Fruit fly (Drosophila melanogaster) S2 (cell line): Measurements from ENCODE around the gene CG32100.

Source experiments
- CG8478 ChIP-seq: fragments of >200 bp; optimal IDR thresholded peaks from 2 replicates; lab custom pipeline; 2018
- CTCF ChIP-seq, 2 experiments: fragments of >200 bp; optimal IDR thresholded peaks; 2 replicates each; lab custom pipeline; 2018

The CG32100 gene

dm6 chr3L:12267332-12267914 lies at the start of gene CG32100:
Gene CG32100 (plus strand): TSS chr3L:12267528.
- TF ChIP-seq CG8478 (lab: Kevin White, UChicago) = no peak
- no peak for TF ChIP-seq CTCF (optimal IDR thresholded peaks at IDR 0.05; lab: Kevin White, UChicago)

- TF ChIP-seq CG8478 (lab: Kevin White, UChicago) (no peak), CTCF (optimal IDR thresholded peaks at IDR 0.05; lab: Kevin White, UChicago) (no peak)
These were observed 44.2 kb upstream of the CG32100 start for dm6 chr3L:12222945-12223634.

dm6 chr3L:12223635-12224016 lies 43.7 kb upstream of the CG32100 start:
- TF ChIP-seq CTCF (optimal IDR thresholded peaks at IDR 0.05; lab: Kevin White, UChicago) = no peak
- no peak for TF ChIP-seq CG8478 (lab: Kevin White, UChicago)

dm6 chr3L:12227219-12227618 lies 40.1 kb upstream of the CG32100 start:
- TF ChIP-seq CTCF (optimal IDR thresholded peaks at IDR 0.05; lab: Kevin White, UChicago) (no peak), CG8478 (lab: Kevin White, UChicago) (no peak)

dm6 chr3L:12258698-12259097 lies 8.6 kb upstream of the CG32100 start:
- TF ChIP-seq CTCF (optimal IDR thresholded peaks at IDR 0.05; lab: Kevin White, UChicago) (no peak), CG8478 (lab: Kevin White, UChicago) (no peak)

dm6 chr3L:12265526-12266342 lies 1.6 kb upstream of the CG32100 start:
- TF ChIP-seq CTCF (optimal IDR thresholded peaks at IDR 0.05; lab: Kevin White, UChicago) (no peak), CG8478 (lab: Kevin White, UChicago) (no peak)

dm6 chr3L:12266343-12267287 lies 713 bp upstream of the CG32100 start, which contains the start of gene app:
Gene app (minus strand): TSS chr3L:12266841.
- no peak for TF ChIP-seq CTCF (optimal IDR thresholded peaks at IDR 0.05; lab: Kevin White, UChicago)
- no peak for TF ChIP-seq CG8478 (lab: Kevin White, UChicago)

dm6 chr3L:12269867-12270266 lies 2.5 kb downstream of the CG32100 start:
- TF ChIP-seq CTCF (optimal IDR thresholded peaks at IDR 0.05; lab: Kevin White, UChicago) (no peak), CG8478 (lab: Kevin White, UChicago) (no peak)

- TF ChIP-seq CTCF (optimal IDR thresholded peaks at IDR 0.05; lab: Kevin White, UChicago) = no peak
- TF ChIP-seq CG8478 (lab: Kevin White, UChicago) = no peak
These were observed 3.9 kb downstream of the CG32100 start, which contains the start of gene Pbgs for dm6 chr3L:12271195-12271618. Gene Pbgs (minus strand): TSS chr3L:12271345.

dm6 chr3L:12275572-12276042 lies 8.3 kb downstream of the CG32100 start:
- TF ChIP-seq CTCF (optimal IDR thresholded peaks at IDR 0.05; lab: Kevin White, UChicago) (no peak), CG8478 (lab: Kevin White, UChicago) (no peak)

- TF ChIP-seq CG8478 (lab: Kevin White, UChicago) (no peak), CTCF (optimal IDR thresholded peaks at IDR 0.05; lab: Kevin White, UChicago) (no peak)
These were observed 9.2 kb downstream of the CG32100 start for dm6 chr3L:12276495-12276894.

- no peak for TF ChIP-seq CTCF (optimal IDR thresholded peaks at IDR 0.05; lab: Kevin White, UChicago)
- TF ChIP-seq CG8478 (lab: Kevin White, UChicago) = no peak
These were observed 9.9 kb downstream of the CG32100 start, which contains the start of the genes Sms and INPP5E for dm6 chr3L:12277054-12277879. Gene Sms (minus strand): TSS chr3L:12277251. Gene INPP5E (plus strand): TSS chr3L:12277655.

- TF ChIP-seq CG8478 (lab: Kevin White, UChicago) (no peak), CTCF (optimal IDR thresholded peaks at IDR 0.05; lab: Kevin White, UChicago) (no peak)
These were observed 10.6 kb downstream of the CG32100 start for dm6 chr3L:12277880-12278287.
